Worm (Caenorhabditis elegans) whole organism, L2 larva: ENCODE data around the gene tbg-1.

ENCODE experiments used
- C34F6.9 ChIP-seq: fragments of 150-350 bp; optimal IDR thresholded peaks from 2 replicates; lab custom pipeline; 2014; ENCODE audit warnings: missing biosample characterization, missing genetic modification characterization
- F13H6.1 ChIP-seq: sonication (generic microtip); optimal IDR thresholded peaks from 2 replicates; lab custom pipeline; 2016; ENCODE audit warnings: missing genetic modification characterization, missing compliant biosample characterization
- R02D3.7 ChIP-seq: fragments of 150-350 bp; optimal IDR thresholded peaks from 2 replicates; lab custom pipeline; 2014; ENCODE audit warnings: missing biosample characterization, missing genetic modification characterization
- Y55F3AM.14 ChIP-seq: fragments of 200-800 bp; sonication (Bioruptor generic); optimal IDR thresholded peaks from 2 replicates; lab custom pipeline; 2018; ENCODE audit warnings: mild to moderate bottlenecking, missing genetic modification characterization, missing compliant biosample characterization
- ZK546.5 ChIP-seq: sonication (generic microtip); optimal IDR thresholded peaks from 2 replicates; lab custom pipeline; 2017; ENCODE audit warnings: missing biosample characterization, missing genetic modification characterization
- alr-1 ChIP-seq: fragments of 150-350 bp; optimal IDR thresholded peaks from 2 replicates; lab custom pipeline; 2014; ENCODE audit warnings: missing biosample characterization, missing genetic modification characterization
- aly-2 ChIP-seq: fragments of 150-350 bp; optimal IDR thresholded peaks from 2 replicates; lab custom pipeline; 2014; ENCODE audit warnings: missing biosample characterization, missing genetic modification characterization
- ama-1 ChIP-seq: fragments of 150-350 bp; optimal IDR thresholded peaks from 2 replicates; lab custom pipeline; 2018; ENCODE audit warnings: inconsistent platforms
- blmp-1 ChIP-seq: sonication (generic microtip); optimal IDR thresholded peaks from 2 replicates; lab custom pipeline; 2017; ENCODE audit warnings: missing genetic modification characterization, mild to moderate bottlenecking, missing compliant biosample characterization, antibody characterized with exemption, moderate library complexity; ENCODE audit not compliant: insufficient read depth
- ceh-16 ChIP-seq: fragments of 150-350 bp; optimal IDR thresholded peaks from 2 replicates; lab custom pipeline; 2014; ENCODE audit warnings: missing biosample characterization, missing genetic modification characterization
- ceh-82 ChIP-seq: fragments of 150-350 bp; optimal IDR thresholded peaks from 2 replicates; lab custom pipeline; 2014; ENCODE audit warnings: missing biosample characterization, missing genetic modification characterization
- crh-2 ChIP-seq: sonication (generic microtip); optimal IDR thresholded peaks from 2 replicates; lab custom pipeline; 2017; ENCODE audit warnings: missing biosample characterization, missing genetic modification characterization
- dmd-4 ChIP-seq: sonication (generic microtip); optimal IDR thresholded peaks from 2 replicates; lab custom pipeline; 2017; ENCODE audit warnings: missing biosample characterization, missing genetic modification characterization
- egl-27 ChIP-seq: sonication (generic microtip); optimal IDR thresholded peaks from 3 replicates; lab custom pipeline; 2017; ENCODE audit warnings: missing biosample characterization, missing genetic modification reagents, missing genetic modification characterization
- elt-1 ChIP-seq: fragments of 150-350 bp; optimal IDR thresholded peaks from 2 replicates; lab custom pipeline; 2014; ENCODE audit warnings: missing biosample characterization, missing genetic modification characterization
- elt-3 ChIP-seq: sonication (generic microtip); optimal IDR thresholded peaks from 2 replicates; lab custom pipeline; 2017; ENCODE audit warnings: missing biosample characterization, missing genetic modification characterization
- fos-1 ChIP-seq: fragments of 150-350 bp; optimal IDR thresholded peaks from 2 replicates; lab custom pipeline; 2014; ENCODE audit warnings: missing biosample characterization, missing genetic modification characterization
- gmeb-1 ChIP-seq: fragments of 150-350 bp; optimal IDR thresholded peaks from 2 replicates; lab custom pipeline; 2014; ENCODE audit warnings: missing biosample characterization, missing genetic modification characterization
- lin-11 ChIP-seq: fragments of 150-350 bp; sonication (generic microtip); optimal IDR thresholded peaks from 2 replicates; lab custom pipeline; 2014; ENCODE audit warnings: missing biosample characterization, missing genetic modification characterization, inconsistent platforms, mixed read lengths
- lin-13 ChIP-seq: fragments of 150-350 bp; optimal IDR thresholded peaks from 2 replicates; lab custom pipeline; 2014; ENCODE audit warnings: missing biosample characterization, missing genetic modification reagents, missing genetic modification characterization
- lin-39 ChIP-seq: fragments of 150-350 bp; optimal IDR thresholded peaks from 2 replicates; lab custom pipeline; 2014; ENCODE audit warnings: missing biosample characterization, missing genetic modification reagents, missing genetic modification characterization
- lsy-2 ChIP-seq, 2 experiments: fragments of 150-350 bp in 1 of 2; sonication (generic microtip) in 1 of 2; optimal IDR thresholded peaks; 2 replicates each; lab custom pipeline; 2014 to 2017; ENCODE audit warnings: missing biosample characterization in 2 of 2, missing genetic modification characterization in 2 of 2
- mab-5 ChIP-seq: fragments of 150-350 bp; optimal IDR thresholded peaks from 2 replicates; lab custom pipeline; 2014; ENCODE audit warnings: missing biosample characterization, missing genetic modification characterization
- mbf-1 ChIP-seq: sonication (generic microtip); optimal IDR thresholded peaks from 2 replicates; lab custom pipeline; 2017; ENCODE audit warnings: missing biosample characterization, missing genetic modification characterization
- mdl-1 ChIP-seq, 2 experiments: fragments of 150-350 bp in 1 of 2; sonication (generic microtip) in 1 of 2; optimal IDR thresholded peaks; 2 replicates each; lab custom pipeline; 2017; ENCODE audit warnings: missing biosample characterization in 2 of 2, missing genetic modification characterization in 2 of 2
- nhr-10 ChIP-seq: sonication (generic microtip); optimal IDR thresholded peaks from 2 replicates; lab custom pipeline; 2017; ENCODE audit warnings: missing biosample characterization, missing genetic modification characterization
- nhr-11 ChIP-seq: fragments of 150-350 bp; optimal IDR thresholded peaks from 2 replicates; lab custom pipeline; 2014; ENCODE audit warnings: missing biosample characterization, missing genetic modification characterization
- nhr-12 ChIP-seq: fragments of 150-350 bp; optimal IDR thresholded peaks from 2 replicates; lab custom pipeline; 2014; ENCODE audit warnings: missing biosample characterization, missing genetic modification characterization
- nhr-129 ChIP-seq: fragments of 150-350 bp; optimal IDR thresholded peaks from 2 replicates; lab custom pipeline; 2014; ENCODE audit warnings: missing biosample characterization, missing genetic modification characterization
- nhr-21 ChIP-seq: fragments of 150-350 bp; optimal IDR thresholded peaks from 2 replicates; lab custom pipeline; 2014; ENCODE audit warnings: missing biosample characterization, missing genetic modification characterization
- nhr-237 ChIP-seq: fragments of 150-350 bp; optimal IDR thresholded peaks from 2 replicates; lab custom pipeline; 2014; ENCODE audit warnings: missing biosample characterization, missing genetic modification characterization
- nhr-25 ChIP-seq: fragments of 150-350 bp; sonication (generic microtip); optimal IDR thresholded peaks from 3 replicates; lab custom pipeline; 2014; ENCODE audit warnings: missing biosample characterization, missing genetic modification characterization
- nhr-6 ChIP-seq: fragments of 150-350 bp; optimal IDR thresholded peaks from 2 replicates; lab custom pipeline; 2014; ENCODE audit warnings: missing biosample characterization, missing genetic modification characterization
- nhr-77 ChIP-seq: fragments of 150-350 bp; optimal IDR thresholded peaks from 2 replicates; lab custom pipeline; 2014; ENCODE audit warnings: missing biosample characterization, missing genetic modification characterization
- peb-1 ChIP-seq: fragments of 150-350 bp; optimal IDR thresholded peaks from 2 replicates; lab custom pipeline; 2014; ENCODE audit warnings: missing biosample characterization, missing genetic modification characterization
- sem-4 ChIP-seq: fragments of 150-350 bp; optimal IDR thresholded peaks from 2 replicates; lab custom pipeline; 2014; ENCODE audit warnings: missing biosample characterization, missing genetic modification reagents, missing genetic modification characterization
- skn-1 ChIP-seq: sonication (generic microtip); optimal IDR thresholded peaks from 2 replicates; lab custom pipeline; 2017; ENCODE audit warnings: missing biosample characterization, missing genetic modification characterization
- sma-3 ChIP-seq: sonication (generic microtip); optimal IDR thresholded peaks from 2 replicates; lab custom pipeline; 2016; ENCODE audit warnings: missing genetic modification reagents, missing genetic modification characterization, missing compliant biosample characterization
- sma-9 ChIP-seq, 2 experiments: fragments of 150-350 bp in 1 of 2; sonication (generic microtip) in 1 of 2; optimal IDR thresholded peaks; 2 replicates each; lab custom pipeline; 2014 to 2016; ENCODE audit warnings: missing genetic modification characterization in 2 of 2, mild to moderate bottlenecking in 1 of 2, missing biosample characterization in 1 of 2, missing compliant biosample characterization in 1 of 2, missing genetic modification reagents in 1 of 2, moderate library complexity in 1 of 2
- snpc-4 ChIP-seq: fragments of 150-350 bp; optimal IDR thresholded peaks from 2 replicates; lab custom pipeline; 2014; ENCODE audit warnings: missing biosample characterization, missing genetic modification characterization
- unc-39 ChIP-seq: fragments of 150-350 bp; optimal IDR thresholded peaks from 2 replicates; lab custom pipeline; 2014; ENCODE audit warnings: missing biosample characterization, missing genetic modification characterization
- unc-55 ChIP-seq: fragments of 150-350 bp; sonication (generic microtip); optimal IDR thresholded peaks from 3 replicates; lab custom pipeline; 2014; ENCODE audit warnings: missing biosample characterization, missing genetic modification reagents, missing genetic modification characterization
- unc-62 ChIP-seq: fragments of 150-350 bp; optimal IDR thresholded peaks from 2 replicates; lab custom pipeline; 2014; ENCODE audit warnings: missing biosample characterization, missing genetic modification reagents, missing genetic modification characterization
- zag-1 ChIP-seq: fragments of 150-350 bp; optimal IDR thresholded peaks from 2 replicates; lab custom pipeline; 2014; ENCODE audit warnings: missing biosample characterization, missing genetic modification characterization
- ztf-1 ChIP-seq: fragments of 200-800 bp; sonication (Bioruptor generic); conservative IDR thresholded peaks from 2 replicates; pipeline ENCODE4 v1.3.6; 2022; ENCODE audit warnings: missing genetic modification characterization, missing compliant biosample characterization
- ztf-11 ChIP-seq: sonication (generic microtip); optimal IDR thresholded peaks from 2 replicates; lab custom pipeline; 2017; ENCODE audit warnings: missing biosample characterization, missing genetic modification characterization
- ztf-4 ChIP-seq: fragments of 150-350 bp; optimal IDR thresholded peaks from 2 replicates; lab custom pipeline; 2014; ENCODE audit warnings: missing biosample characterization, missing genetic modification characterization

The tbg-1 gene

ce11 chrIII:9620148-9620547 lies 8.8 kb downstream of the tbg-1 start:
- TF ChIP-seq egl-27, result peak; percentile 38
- peak; percentile 82 for TF ChIP-seq F13H6.1
- TF ChIP-seq skn-1 (tag; lab: Kevin White, UChicago), result no peak
- peak; percentile 81 for TF ChIP-seq sma-9 (GFP tag; optimal IDR thresholded peaks at IDR 0.05; lab: Kevin White, UChicago)
- no peak for TF ChIP-seq sma-9 (tag; optimal IDR thresholded peaks at IDR 0.05; lab: Kevin White, UChicago)
- TF ChIP-seq lin-13 (GFP tag; lab: Kevin White, UChicago), result no peak
- peak; percentile 4 for TF ChIP-seq nhr-21 (tag; lab: Kevin White, UChicago)
- TF ChIP-seq C34F6.9 (tag; lab: Kevin White, UChicago), result peak; percentile 30
- peak; percentile 26 for TF ChIP-seq blmp-1 (tag; lab: Kevin White, UChicago)
- no peak for TF ChIP-seq ztf-1 (GFP tag; lab: Robert Waterston, UW)
- TF ChIP-seq fos-1 (tag; lab: Kevin White, UChicago), result peak; percentile 54
- peak; percentile 78 for TF ChIP-seq nhr-129 (tag; lab: Kevin White, UChicago)
- no peak for TF ChIP-seq nhr-237 (tag; lab: Kevin White, UChicago)
- TF ChIP-seq lsy-2 (tag; optimal IDR thresholded peaks at IDR 0.05; lab: Kevin White, UChicago), result peak in 1 of 2 experiments; percentile 22
- peak; percentile 1 for TF ChIP-seq ama-1 (lab: Kevin White, UChicago)
- TF ChIP-seq dmd-4, result no peak
- no peak for TF ChIP-seq mdl-1 (tag; optimal IDR thresholded peaks at IDR 0.05; lab: Kevin White, UChicago)
- no peak for TF ChIP-seq Y55F3AM.14 (GFP tag; lab: Kevin White, UChicago)

- TF ChIP-seq mab-5 (peak; percentile 73), egl-27 (peak; percentile 78), unc-55 (GFP tag; lab: Kevin White, UChicago) (peak; percentile 94), crh-2 (tag; lab: Kevin White, UChicago) (peak; percentile 91), aly-2 (tag; lab: Kevin White, UChicago) (no peak), lin-11 (peak; percentile 67), sem-4 (tag; lab: Kevin White, UChicago) (peak; percentile 94), nhr-10 (tag; lab: Kevin White, UChicago) (no peak), mbf-1 (tag; lab: Kevin White, UChicago) (no peak), nhr-11 (tag; lab: Kevin White, UChicago) (no peak), alr-1 (tag; lab: Kevin White, UChicago) (no peak), lin-13 (GFP tag; lab: Kevin White, UChicago) (peak; percentile 80), nhr-12 (tag; lab: Kevin White, UChicago) (peak; percentile 26), sma-3 (GFP tag; lab: Kevin White, UChicago) (peak; percentile 89), ceh-82 (tag; lab: Kevin White, UChicago) (no peak), nhr-25 (tag; lab: Kevin White, UChicago) (peak; percentile 93), zag-1 (tag; lab: Kevin White, UChicago) (peak; percentile 80), fos-1 (tag; lab: Kevin White, UChicago) (peak; percentile 92), unc-62 (peak; percentile 75), lin-39 (tag; lab: Kevin White, UChicago) (peak; percentile 47), ceh-16 (tag; lab: Kevin White, UChicago) (peak; percentile 79), ztf-4 (peak; percentile 65), nhr-129 (tag; lab: Kevin White, UChicago) (peak; percentile 92), elt-1 (tag; lab: Kevin White, UChicago) (no peak), F13H6.1 (peak; percentile 99), lsy-2 (tag; optimal IDR thresholded peaks at IDR 0.05; lab: Kevin White, UChicago) (peak; percentile 68 to 88), skn-1 (tag; lab: Kevin White, UChicago) (peak; percentile 50), ama-1 (lab: Kevin White, UChicago) (no peak), mdl-1 (tag; optimal IDR thresholded peaks at IDR 0.05; lab: Kevin White, UChicago) (peak; percentile 92 to 98), nhr-6 (peak; percentile 86), nhr-77 (peak; percentile 12), snpc-4 (tag; lab: Kevin White, UChicago) (peak; percentile 70), peb-1 (tag; lab: Kevin White, UChicago) (peak; percentile 15), nhr-21 (tag; lab: Kevin White, UChicago) (peak; percentile 91), gmeb-1 (tag; lab: Kevin White, UChicago) (peak; percentile 36), R02D3.7 (tag; lab: Kevin White, UChicago) (no peak), elt-3 (tag; lab: Kevin White, UChicago) (no peak), sma-9 (GFP tag; optimal IDR thresholded peaks at IDR 0.05; lab: Kevin White, UChicago) (peak; percentile 98), sma-9 (tag; optimal IDR thresholded peaks at IDR 0.05; lab: Kevin White, UChicago) (no peak), ztf-11 (tag; lab: Kevin White, UChicago) (peak; percentile 53), blmp-1 (tag; lab: Kevin White, UChicago) (peak; percentile 51), unc-39 (tag; lab: Kevin White, UChicago) (no peak), C34F6.9 (tag; lab: Kevin White, UChicago) (peak; percentile 97), Y55F3AM.14 (GFP tag; lab: Kevin White, UChicago) (peak; percentile 85), ZK546.5 (no peak)
- TF ChIP-seq, all 48 proteins: peak for 32
These were observed 9.7 kb downstream of the tbg-1 start, which contains the start of gene hlh-11 for ce11 chrIII:9619079-9619761. hlh-11 (plus strand) TSS chrIII:9619711.
